Fruit fly (Drosophila melanogaster) Kc167 (cell line): ENCODE data around the gene Socs16D.
A peak's percentile ranks its signal among the peaks of the same experiment; 100 is the strongest.

Experiments
- Myc ChIP-seq: fragments of >200 bp; optimal IDR thresholded peaks from 2 replicates; lab custom pipeline; 2017; ENCODE audit warnings: missing external identifiers
- Sin3A ChIP-seq: fragments of >200 bp; optimal IDR thresholded peaks from 2 replicates; lab custom pipeline; 2018; ENCODE audit warnings: missing external identifiers
- h ChIP-seq: fragments of >200 bp; optimal IDR thresholded peaks from 3 replicates; lab custom pipeline; 2018; ENCODE audit warnings: missing external identifiers
- insv ChIP-seq: fragments of >200 bp; optimal IDR thresholded peaks from 3 replicates; lab custom pipeline; 2018; ENCODE audit warnings: missing external identifiers
- psq ChIP-seq: fragments of >200 bp; optimal IDR thresholded peaks from 2 replicates; lab custom pipeline; 2017; ENCODE audit warnings: missing external identifiers
- ttk ChIP-seq: sonication (Bioruptor generic); optimal IDR thresholded peaks from 2 replicates; lab custom pipeline; 2017; ENCODE audit warnings: missing external identifiers

The Socs16D gene

dm6 chrX:17856029-17856428, 28.7 kb upstream of the Socs16D start, which contains the start of gene Mco4:
Mco4 (minus strand) TSS chrX:17856129.
- no peak for TF ChIP-seq Myc (lab: Kevin White, UChicago)
- TF ChIP-seq ttk (lab: Kevin White, UChicago): no peak
- TF ChIP-seq h (lab: Kevin White, UChicago): no peak
- TF ChIP-seq Sin3A: no peak
- TF ChIP-seq insv (lab: Kevin White, UChicago): no peak
- TF ChIP-seq psq (lab: Kevin White, UChicago): no peak

- TF ChIP-seq psq (lab: Kevin White, UChicago): no peak
- no peak for TF ChIP-seq ttk (lab: Kevin White, UChicago)
Measured at dm6 chrX:17852457-17852856, 25.1 kb upstream of the Socs16D start, which contains the start of gene CG32554. CG32554 (minus strand) TSS chrX:17852685.

- TF ChIP-seq insv (lab: Kevin White, UChicago): no peak
- TF ChIP-seq h (lab: Kevin White, UChicago): peak; percentile 22
Measured at dm6 chrX:17850179-17850578, 22.8 kb upstream of the Socs16D start, which contains the start of the genes CG15814 and Spt7. CG15814 (minus strand) TSS chrX:17850342. Spt7 (plus strand) TSS chrX:17850460.

dm6 chrX:17845820-17846379, 18.5 kb upstream of the Socs16D start:
- TF ChIP-seq psq (lab: Kevin White, UChicago) (no peak), insv (lab: Kevin White, UChicago) (no peak), Myc (lab: Kevin White, UChicago) (no peak), Sin3A (no peak), h (lab: Kevin White, UChicago) (no peak), ttk (lab: Kevin White, UChicago) (no peak)

dm6 chrX:17844623-17845022, 17.3 kb upstream of the Socs16D start, which contains the start of the genes CG8142 and Ucp4A:
CG8142 (minus strand) TSS chrX:17844704.
Ucp4A (plus strand) TSS chrX:17844949.
- TF ChIP-seq Myc (lab: Kevin White, UChicago) (no peak), insv (lab: Kevin White, UChicago) (no peak), h (lab: Kevin White, UChicago) (no peak), psq (lab: Kevin White, UChicago) (no peak), Sin3A (no peak), ttk (lab: Kevin White, UChicago) (no peak)

- no peak for TF ChIP-seq psq (lab: Kevin White, UChicago)
- TF ChIP-seq insv (lab: Kevin White, UChicago): no peak
- no peak for TF ChIP-seq ttk (lab: Kevin White, UChicago)
- no peak for TF ChIP-seq Myc (lab: Kevin White, UChicago)
- no peak for TF ChIP-seq h (lab: Kevin White, UChicago)
- TF ChIP-seq Sin3A: no peak
Measured at dm6 chrX:17841923-17842322, 14.6 kb upstream of the Socs16D start, which contains the start of gene Taf9. Taf9 (plus strand) TSS chrX:17842161.

- no peak for TF ChIP-seq ttk (lab: Kevin White, UChicago)
- TF ChIP-seq insv (lab: Kevin White, UChicago): no peak
- no peak for TF ChIP-seq h (lab: Kevin White, UChicago)
- TF ChIP-seq psq (lab: Kevin White, UChicago): no peak
- TF ChIP-seq Myc (lab: Kevin White, UChicago): no peak
- no peak for TF ChIP-seq Sin3A
Measured at dm6 chrX:17836420-17836932, 9.1 kb upstream of the Socs16D start.

dm6 chrX:17834754-17835153, 7.4 kb upstream of the Socs16D start:
- TF ChIP-seq insv (lab: Kevin White, UChicago) (no peak), Myc (lab: Kevin White, UChicago) (no peak), h (lab: Kevin White, UChicago) (no peak), Sin3A (no peak), psq (lab: Kevin White, UChicago) (no peak), ttk (lab: Kevin White, UChicago) (no peak)

dm6 chrX:17833986-17834385, 6.6 kb upstream of the Socs16D start:
- TF ChIP-seq ttk (lab: Kevin White, UChicago) (no peak), Sin3A (no peak), psq (lab: Kevin White, UChicago) (no peak), Myc (lab: Kevin White, UChicago) (no peak)

dm6 chrX:17832163-17833014, 5.0 kb upstream of the Socs16D start:
- no peak for TF ChIP-seq Myc (lab: Kevin White, UChicago)
- TF ChIP-seq psq (lab: Kevin White, UChicago): no peak
- no peak for TF ChIP-seq Sin3A
- TF ChIP-seq h (lab: Kevin White, UChicago): no peak
- TF ChIP-seq ttk (lab: Kevin White, UChicago): no peak
- no peak for TF ChIP-seq insv (lab: Kevin White, UChicago)

- TF ChIP-seq Sin3A (no peak), ttk (lab: Kevin White, UChicago) (no peak), psq (lab: Kevin White, UChicago) (no peak), h (lab: Kevin White, UChicago) (no peak), Myc (lab: Kevin White, UChicago) (no peak), insv (lab: Kevin White, UChicago) (no peak)
Measured at dm6 chrX:17830644-17831043, 3.3 kb upstream of the Socs16D start, which contains the start of gene CG6398. CG6398 (plus strand) TSS chrX:17830828.
